Worm (Caenorhabditis elegans) whole organism, mixed stage, embryonic: ENCODE data around the gene Y22D7AL.16.

Experiments
- bed-3 ChIP-seq: fragments of 200-800 bp; sonication (Bioruptor generic); optimal IDR thresholded peaks from 3 replicates; lab custom pipeline; 2018; ENCODE audit warnings: mild to moderate bottlenecking, missing genetic modification characterization, moderate library complexity, missing compliant biosample characterization
- blmp-1 ChIP-seq: fragments of 150-350 bp; optimal IDR thresholded peaks from 2 replicates; lab custom pipeline; 2014; ENCODE audit warnings: missing biosample characterization, missing genetic modification characterization
- ceh-39 ChIP-seq: fragments of 150-350 bp; optimal IDR thresholded peaks from 2 replicates; lab custom pipeline; 2014; ENCODE audit warnings: missing biosample characterization, missing genetic modification characterization
- ceh-43 ChIP-seq: fragments of 200-800 bp; sonication (Bioruptor generic); optimal IDR thresholded peaks from 2 replicates; lab custom pipeline; 2018; ENCODE audit warnings: mild to moderate bottlenecking, missing genetic modification characterization, moderate library complexity, missing compliant biosample characterization
- ceh-83 ChIP-seq: fragments of 200-800 bp; sonication (Bioruptor generic); optimal IDR thresholded peaks from 2 replicates; lab custom pipeline; 2018; ENCODE audit warnings: mild to moderate bottlenecking, missing genetic modification characterization, missing compliant biosample characterization
- ces-1 ChIP-seq: fragments of 150-350 bp; optimal IDR thresholded peaks from 2 replicates; lab custom pipeline; 2014; ENCODE audit warnings: missing biosample characterization, missing genetic modification reagents, missing genetic modification characterization
- drap-1 ChIP-seq: fragments of 200-800 bp; sonication (Bioruptor generic); optimal IDR thresholded peaks from 3 replicates; lab custom pipeline; 2018; ENCODE audit warnings: mild to moderate bottlenecking, missing genetic modification characterization, missing compliant biosample characterization
- flh-1 ChIP-seq: fragments of 200-800 bp; sonication (Bioruptor generic); optimal IDR thresholded peaks from 2 replicates; lab custom pipeline; 2018; ENCODE audit warnings: mild to moderate bottlenecking, missing genetic modification characterization, moderate library complexity, missing compliant biosample characterization
- lin-13 ChIP-seq: fragments of 150-350 bp; optimal IDR thresholded peaks from 2 replicates; lab custom pipeline; 2014; ENCODE audit warnings: missing biosample characterization, missing genetic modification characterization
- lsy-2 ChIP-seq: fragments of 150-350 bp; optimal IDR thresholded peaks from 2 replicates; lab custom pipeline; 2014; ENCODE audit warnings: missing biosample characterization, missing genetic modification characterization
- nhr-12 ChIP-seq: fragments of 150-350 bp; optimal IDR thresholded peaks from 2 replicates; lab custom pipeline; 2014; ENCODE audit warnings: missing biosample characterization, missing genetic modification characterization
- nhr-2 ChIP-seq: fragments of 150-350 bp; optimal IDR thresholded peaks from 2 replicates; lab custom pipeline; 2014; ENCODE audit warnings: missing biosample characterization, missing genetic modification characterization
- nhr-76 ChIP-seq: sonication (generic microtip); optimal IDR thresholded peaks from 2 replicates; lab custom pipeline; 2017; ENCODE audit warnings: missing biosample characterization, missing genetic modification characterization
- sem-2 ChIP-seq: fragments of 200-800 bp; sonication (Bioruptor generic); optimal IDR thresholded peaks from 2 replicates; lab custom pipeline; 2018; ENCODE audit warnings: mild to moderate bottlenecking, missing genetic modification characterization, missing compliant biosample characterization
- snpc-4 ChIP-seq: fragments of 150-350 bp; optimal IDR thresholded peaks from 2 replicates; lab custom pipeline; 2014; ENCODE audit warnings: missing biosample characterization, missing genetic modification characterization
- sptf-1 ChIP-seq: sonication (generic microtip); optimal IDR thresholded peaks from 2 replicates; lab custom pipeline; 2017; ENCODE audit warnings: mild to moderate bottlenecking, missing genetic modification characterization, moderate library complexity, missing compliant biosample characterization
- tbx-8 ChIP-seq: fragments of 200-800 bp; sonication (Bioruptor generic); optimal IDR thresholded peaks from 2 replicates; lab custom pipeline; 2018; ENCODE audit warnings: mild to moderate bottlenecking, missing genetic modification characterization, moderate library complexity, missing compliant biosample characterization
- unc-62 ChIP-seq: fragments of 150-350 bp; optimal IDR thresholded peaks from 2 replicates; lab custom pipeline; 2014; ENCODE audit warnings: missing biosample characterization, missing genetic modification reagents, missing genetic modification characterization

Y22D7AL.16 gene

DNA sequence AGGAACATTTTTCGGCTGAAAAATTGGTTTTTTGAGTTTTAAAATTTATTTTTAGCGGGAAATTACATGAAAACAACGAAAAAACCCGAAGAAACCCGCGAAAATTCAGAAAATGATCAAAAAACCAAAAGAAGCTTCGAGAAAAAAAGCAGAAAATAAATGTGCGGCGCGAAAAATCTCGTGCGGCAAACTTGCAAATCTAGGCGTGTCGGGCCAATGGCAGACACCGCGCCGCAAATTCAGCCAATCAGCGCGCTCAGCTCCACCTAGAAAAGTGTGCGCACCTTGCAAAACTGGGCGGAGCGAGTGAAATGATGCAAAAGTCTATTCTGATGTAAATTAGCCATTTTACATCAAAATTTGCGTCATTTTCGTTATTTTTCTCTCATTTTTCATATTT, 46.1 kb downstream of the Y22D7AL.16 start, which contains the start of gene Y22D7AL.10 (continued):
- TF ChIP-seq ceh-39: peak; percentile 88
- TF ChIP-seq tbx-8 (GFP tag; lab: Kevin White, UChicago): peak; percentile 80
- peak; percentile 61 for TF ChIP-seq nhr-2 (tag; lab: Kevin White, UChicago)
- TF ChIP-seq, all 35 proteins: peak for 31

DNA sequence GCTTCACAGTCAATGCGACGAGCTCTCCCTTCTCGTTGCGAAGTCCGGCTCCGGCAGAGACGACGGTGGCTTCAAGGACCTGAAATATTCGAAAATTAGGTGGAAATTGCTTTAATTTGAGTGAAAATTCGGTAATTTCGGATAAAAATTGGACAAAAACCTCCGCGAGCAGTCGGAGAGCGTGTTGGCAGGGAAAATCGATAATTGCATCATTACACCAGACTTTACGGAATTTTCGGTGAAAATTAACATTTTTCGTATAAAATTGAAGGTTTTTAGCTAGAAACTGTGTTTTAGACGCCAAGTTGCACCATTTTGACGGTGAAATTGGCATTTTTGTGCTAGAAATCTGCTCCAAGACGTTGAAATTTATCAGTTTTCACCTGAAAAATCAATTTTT, 46.7 kb downstream of the Y22D7AL.16 start:
- TF ChIP-seq ceh-83 (no peak), nhr-2 (tag; lab: Kevin White, UChicago) (no peak)

- TF ChIP-seq unc-62 (GFP tag; lab: Kevin White, UChicago) (no peak), lsy-2 (peak; percentile 62)
Measured at ce11 chrIII:1616245-1617026, 48.6 kb downstream of the Y22D7AL.16 start.

DNA sequence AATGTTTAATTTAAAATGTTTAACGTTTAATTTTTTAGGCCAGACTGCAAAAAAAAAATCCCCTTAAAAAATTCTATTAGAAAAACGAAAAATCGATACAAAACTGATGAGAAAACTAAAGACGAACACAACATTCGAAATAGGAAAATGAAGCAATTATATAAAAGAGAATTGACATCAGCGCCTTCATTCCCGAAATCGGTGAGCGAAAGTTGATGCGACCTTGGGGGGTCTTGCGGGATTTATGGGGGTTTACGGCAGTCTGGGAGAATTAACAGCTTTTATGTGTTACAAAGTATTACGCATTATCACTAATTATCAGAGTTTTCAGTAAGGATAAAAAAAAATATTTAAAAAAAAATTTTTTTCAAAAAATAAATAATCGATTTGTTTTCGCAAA, 50.6 kb downstream of the Y22D7AL.16 start:
- TF ChIP-seq blmp-1 (tag; lab: Kevin White, UChicago): peak; percentile 62
- TF ChIP-seq ceh-43: no peak

DNA sequence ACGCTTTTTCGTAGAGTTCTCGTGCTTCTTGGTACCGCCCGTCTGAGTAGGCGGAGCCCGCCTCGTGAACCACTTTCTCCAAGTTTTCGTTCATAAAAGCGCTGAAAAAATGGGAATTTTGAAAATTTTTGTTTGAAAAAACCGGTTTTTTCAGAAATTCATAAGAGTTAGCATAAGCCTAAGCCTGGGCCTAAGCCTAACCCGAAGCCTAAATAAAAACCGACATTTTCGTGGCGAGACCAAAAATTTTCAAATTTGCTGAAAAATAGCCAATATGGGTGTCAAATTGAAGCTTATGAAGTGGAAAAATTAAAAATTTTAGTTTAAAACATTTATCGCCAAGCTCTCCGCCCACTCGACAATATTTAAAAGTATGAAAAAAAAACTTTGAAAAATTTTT, 51.1 kb downstream of the Y22D7AL.16 start, which contains the start of gene Y22D7AL.9:
Gene Y22D7AL.9, minus strand, starts transcription at position 101 of the 400 bp plus-strand sequence.
- TF ChIP-seq ceh-39 (no peak), sptf-1 (no peak), snpc-4 (no peak), drap-1 (GFP tag; lab: Kevin White, UChicago) (no peak), nhr-76 (tag; lab: Kevin White, UChicago) (no peak)

ce11 chrIII:1612974-1613568, 51.9 kb downstream of the Y22D7AL.16 start:
- TF ChIP-seq sem-2 (GFP tag; lab: Kevin White, UChicago) (no peak), nhr-12 (tag; lab: Kevin White, UChicago) (no peak), flh-1 (no peak), lsy-2 (no peak), bed-3 (GFP tag; lab: Kevin White, UChicago) (no peak), ceh-83 (no peak), lin-13 (tag; lab: Kevin White, UChicago) (no peak), tbx-8 (GFP tag; lab: Kevin White, UChicago) (no peak), blmp-1 (tag; lab: Kevin White, UChicago) (no peak), ces-1 (GFP tag; lab: Kevin White, UChicago) (no peak)
